Fruit fly (Drosophila melanogaster) whole organism, embryonic: ENCODE results near the gene CG6149.

Source experiments
- Awh ChIP-seq: fragments of 200-800 bp; sonication (Bioruptor generic); IDR thresholded peaks from 2 replicates; pipeline ENCODE4, ENCODE4 v1.3.6; 2022; ENCODE audit warnings: missing biosample characterization, missing genetic modification characterization
- CG1024 ChIP-seq: fragments of 200-800 bp; sonication (Bioruptor generic); IDR thresholded peaks from 2 replicates; pipeline ENCODE4 v1.3.6; 2022; ENCODE audit warnings: missing biosample characterization, missing genetic modification characterization
- CG10959 ChIP-seq: fragments of 200-800 bp; sonication (Bioruptor generic); IDR thresholded peaks from 2 replicates; pipeline ENCODE4 v1.3.6; 2022; ENCODE audit warnings: missing biosample characterization, missing genetic modification characterization
- CG11504 ChIP-seq: fragments of 200-800 bp; sonication (Bioruptor generic); optimal IDR thresholded peaks from 3 replicates; lab custom pipeline; 2019; ENCODE audit warnings: missing biosample characterization, mild to moderate bottlenecking, missing genetic modification characterization, moderate library complexity
- CG11695 ChIP-seq: fragments of 200-800 bp; sonication (Bioruptor generic); IDR thresholded peaks from 3 replicates; pipeline ENCODE4 v1.3.6; 2022; ENCODE audit warnings: missing biosample characterization, missing genetic modification characterization
- CG12391 ChIP-seq: fragments of 200-800 bp; sonication (Bioruptor generic); optimal IDR thresholded peaks from 3 replicates; lab custom pipeline; 2018; ENCODE audit warnings: missing biosample characterization, mild to moderate bottlenecking, missing genetic modification characterization, moderate library complexity
- CG12942 ChIP-seq: fragments of 200-800 bp; sonication (Bioruptor generic); optimal IDR thresholded peaks from 3 replicates; lab custom pipeline; 2016; ENCODE audit warnings: missing biosample characterization, missing genetic modification characterization
- CG13624 ChIP-seq: fragments of 200-800 bp; sonication (Bioruptor generic); optimal IDR thresholded peaks from 2 replicates; lab custom pipeline; 2016; ENCODE audit warnings: missing biosample characterization, missing genetic modification characterization
- CG14710 ChIP-seq: fragments of 200-800 bp; sonication (Bioruptor generic); optimal IDR thresholded peaks from 3 replicates; lab custom pipeline; 2019; ENCODE audit warnings: missing biosample characterization, mild to moderate bottlenecking, missing genetic modification characterization, moderate library complexity
- CG14860 ChIP-seq: fragments of 200-800 bp; sonication (Bioruptor generic); IDR thresholded peaks from 3 replicates; pipeline ENCODE4 v1.3.6; 2022; ENCODE audit warnings: missing biosample characterization, missing genetic modification characterization; ENCODE audit not compliant: partially characterized antibody
- CG15601 ChIP-seq: fragments of 200-800 bp; sonication (Bioruptor generic); optimal IDR thresholded peaks from 3 replicates; lab custom pipeline; 2019; ENCODE audit warnings: missing biosample characterization, mild to moderate bottlenecking, missing genetic modification characterization, moderate library complexity
- CG17612 ChIP-seq: fragments of 200-800 bp; sonication (Bioruptor generic); IDR thresholded peaks from 2 replicates; pipeline ENCODE4 v1.3.6; 2022; ENCODE audit warnings: missing biosample characterization, missing genetic modification characterization
- CG18619 ChIP-seq: fragments of 200-800 bp; sonication (Bioruptor generic); optimal IDR thresholded peaks from 3 replicates; lab custom pipeline; 2017; ENCODE audit warnings: missing biosample characterization, mild to moderate bottlenecking, missing genetic modification characterization
- CG18764 ChIP-seq: fragments of 200-800 bp; sonication (Bioruptor generic); optimal IDR thresholded peaks from 3 replicates; lab custom pipeline; 2016; ENCODE audit warnings: missing biosample characterization, missing genetic modification characterization
- CG2116 ChIP-seq: fragments of 200-800 bp; sonication (Bioruptor generic); optimal IDR thresholded peaks from 3 replicates; lab custom pipeline; 2018; ENCODE audit warnings: missing biosample characterization, mild to moderate bottlenecking, missing genetic modification characterization
- CG2678 ChIP-seq: fragments of 200-800 bp; sonication (Bioruptor generic); optimal IDR thresholded peaks from 3 replicates; lab custom pipeline; 2019; ENCODE audit warnings: missing biosample characterization, mild to moderate bottlenecking, missing genetic modification characterization, moderate library complexity
- CG30403 ChIP-seq: fragments of 200-800 bp; sonication (Bioruptor generic); optimal IDR thresholded peaks from 3 replicates; lab custom pipeline; 2016; ENCODE audit warnings: missing biosample characterization, missing genetic modification characterization
- CG32772 ChIP-seq: fragments of 200-800 bp; sonication (Bioruptor generic); IDR thresholded peaks from 2 replicates; pipeline ENCODE4 v1.3.6; 2022; ENCODE audit warnings: missing biosample characterization, missing genetic modification characterization
- CG3407 ChIP-seq: fragments of 200-800 bp; sonication (Bioruptor generic); optimal IDR thresholded peaks from 2 replicates; lab custom pipeline; 2018; ENCODE audit warnings: missing biosample characterization, mild to moderate bottlenecking, missing genetic modification characterization
- CG3838 ChIP-seq: fragments of 200-800 bp; sonication (Bioruptor generic); optimal IDR thresholded peaks from 3 replicates; lab custom pipeline; 2016; ENCODE audit warnings: missing biosample characterization, missing genetic modification characterization
- CG6813 ChIP-seq: fragments of 200-800 bp; sonication (Bioruptor generic); optimal IDR thresholded peaks from 2 replicates; lab custom pipeline; 2017; ENCODE audit warnings: missing biosample characterization, missing genetic modification characterization, mild to moderate bottlenecking, moderate library complexity, missing genetic modification reagents
- CG7357 ChIP-seq: fragments of 200-800 bp; sonication (Bioruptor generic); IDR thresholded peaks from 3 replicates; pipeline ENCODE4 v1.3.6; 2022; ENCODE audit warnings: missing biosample characterization, missing genetic modification characterization
- CG8924 ChIP-seq: fragments of 200-800 bp; optimal IDR thresholded peaks from 3 replicates; lab custom pipeline; 2019; ENCODE audit warnings: missing biosample characterization, mild to moderate bottlenecking, missing genetic modification characterization, moderate library complexity
- D19A ChIP-seq: fragments of 200-800 bp; optimal IDR thresholded peaks from 3 replicates; lab custom pipeline; 2019; ENCODE audit warnings: missing biosample characterization, mild to moderate bottlenecking, missing genetic modification characterization, moderate library complexity
- Dek ChIP-seq: fragments of 200-800 bp; sonication (Bioruptor generic); optimal IDR thresholded peaks from 3 replicates; lab custom pipeline; 2019; ENCODE audit warnings: missing biosample characterization, mild to moderate bottlenecking, missing genetic modification characterization, moderate library complexity
- Dip2 ChIP-seq: fragments of 200-800 bp; sonication (Bioruptor generic); IDR thresholded peaks from 2 replicates; pipeline ENCODE4 v1.3.6; 2022; ENCODE audit warnings: missing biosample characterization, missing genetic modification characterization
- Dip3 ChIP-seq: fragments of 200-800 bp; sonication (Bioruptor generic); optimal IDR thresholded peaks from 3 replicates; lab custom pipeline; 2016; ENCODE audit warnings: missing biosample characterization, missing genetic modification characterization
- HLH3B ChIP-seq: fragments of 200-800 bp; sonication (Bioruptor generic); IDR thresholded peaks from 2 replicates; pipeline ENCODE4 v1.3.6; 2022; ENCODE audit warnings: missing biosample characterization, missing genetic modification characterization
- Hey ChIP-seq: fragments of 200-800 bp; sonication (Bioruptor generic); optimal IDR thresholded peaks from 3 replicates; lab custom pipeline; 2018; ENCODE audit warnings: missing biosample characterization, mild to moderate bottlenecking, missing genetic modification characterization
- Hmx ChIP-seq: fragments of 200-800 bp; sonication (Bioruptor generic); optimal IDR thresholded peaks from 2 replicates; lab custom pipeline; 2016; ENCODE audit warnings: missing biosample characterization, missing genetic modification characterization
- NK7.1 ChIP-seq: fragments of 200-800 bp; sonication (Bioruptor generic); optimal IDR thresholded peaks from 3 replicates; lab custom pipeline; 2016; ENCODE audit warnings: missing biosample characterization, missing genetic modification characterization
- Optix ChIP-seq: fragments of 200-800 bp; sonication (Bioruptor generic); IDR thresholded peaks from 3 replicates; pipeline ENCODE4 v1.3.6; 2022; ENCODE audit warnings: missing biosample characterization, missing genetic modification characterization
- Sox100B ChIP-seq: fragments of 200-800 bp; sonication (Bioruptor generic); optimal IDR thresholded peaks from 3 replicates; lab custom pipeline; 2018; ENCODE audit warnings: missing biosample characterization, mild to moderate bottlenecking, missing genetic modification characterization
- ase ChIP-seq: fragments of 200-800 bp; sonication (Bioruptor generic); IDR thresholded peaks from 3 replicates; pipeline ENCODE4 v1.3.6; 2022; ENCODE audit warnings: missing biosample characterization, missing genetic modification characterization
- az2 ChIP-seq: fragments of 200-800 bp; sonication (Bioruptor generic); optimal IDR thresholded peaks from 3 replicates; lab custom pipeline; 2016; ENCODE audit warnings: missing biosample characterization, missing genetic modification characterization
- bsh ChIP-seq, 2 experiments: fragments of 200-800 bp; sonication (Bioruptor generic); optimal IDR thresholded peaks; 2 replicates each; lab custom pipeline; 2017 to 2018; ENCODE audit warnings: mild to moderate bottlenecking in 2 of 2, missing biosample characterization in 2 of 2, missing genetic modification characterization in 2 of 2, moderate library complexity in 1 of 2
- chif ChIP-seq, 2 experiments: fragments of 200-800 bp; sonication (Bioruptor generic); optimal IDR thresholded peaks; 3 replicates each; lab custom pipeline; 2016; ENCODE audit warnings: missing biosample characterization in 2 of 2, missing genetic modification characterization in 2 of 2
- corto ChIP-seq: fragments of 200-800 bp; sonication (Bioruptor generic); optimal IDR thresholded peaks from 2 replicates; lab custom pipeline; 2016; ENCODE audit warnings: missing biosample characterization, mild to moderate bottlenecking, missing genetic modification characterization, moderate library complexity
- da ChIP-seq: fragments of 200-800 bp; sonication (Bioruptor generic); optimal IDR thresholded peaks from 2 replicates; lab custom pipeline; 2016; ENCODE audit warnings: missing biosample characterization, missing genetic modification characterization
- danr ChIP-seq: fragments of 200-800 bp; sonication (Bioruptor generic); IDR thresholded peaks from 2 replicates; pipeline ENCODE4 v1.3.6; 2022; ENCODE audit warnings: missing biosample characterization, missing genetic modification characterization
- fd64A ChIP-seq: fragments of 200-800 bp; sonication (Bioruptor generic); optimal IDR thresholded peaks from 3 replicates; lab custom pipeline; 2018; ENCODE audit warnings: missing biosample characterization, mild to moderate bottlenecking, missing genetic modification characterization
- grau ChIP-seq: fragments of 200-800 bp; optimal IDR thresholded peaks from 3 replicates; lab custom pipeline; 2019; ENCODE audit warnings: missing biosample characterization, mild to moderate bottlenecking, missing genetic modification characterization, moderate library complexity
- kah ChIP-seq: fragments of 200-800 bp; sonication (Bioruptor generic); optimal IDR thresholded peaks from 2 replicates; lab custom pipeline; 2018; ENCODE audit warnings: missing biosample characterization, mild to moderate bottlenecking, missing genetic modification characterization
- nmo ChIP-seq: fragments of 200-800 bp; sonication (Bioruptor generic); optimal IDR thresholded peaks from 2 replicates; lab custom pipeline; 2018; ENCODE audit warnings: missing biosample characterization, mild to moderate bottlenecking, missing genetic modification characterization, moderate library complexity
- repo ChIP-seq: fragments of 200-800 bp; sonication (Bioruptor generic); optimal IDR thresholded peaks from 2 replicates; lab custom pipeline; 2016; ENCODE audit warnings: missing biosample characterization, missing genetic modification characterization
- run ChIP-seq: fragments of 200-800 bp; sonication (Bioruptor generic); optimal IDR thresholded peaks from 3 replicates; lab custom pipeline; 2018; ENCODE audit warnings: missing biosample characterization, mild to moderate bottlenecking, missing genetic modification characterization
- trh ChIP-seq: fragments of 200-800 bp; sonication (Bioruptor generic); optimal IDR thresholded peaks from 2 replicates; lab custom pipeline; 2016; ENCODE audit warnings: missing biosample characterization, missing genetic modification characterization
- unc-4 ChIP-seq: fragments of 200-800 bp; sonication (Bioruptor generic); IDR thresholded peaks from 2 replicates; pipeline ENCODE4 v1.3.6; 2022; ENCODE audit warnings: missing biosample characterization, missing genetic modification characterization; ENCODE audit not compliant: partially characterized antibody
- vvl ChIP-seq: fragments of 200-800 bp; sonication (Bioruptor generic); IDR thresholded peaks from 2 replicates; pipeline ENCODE4 v1.3.6; 2022; ENCODE audit warnings: missing biosample characterization, missing genetic modification characterization
- yki ChIP-seq: fragments of >200 bp; optimal IDR thresholded peaks from 3 replicates; lab custom pipeline; 2018
- zen2 ChIP-seq: fragments of 200-800 bp; sonication (Bioruptor generic); IDR thresholded peaks from 3 replicates; pipeline ENCODE4 v1.3.6; 2022; ENCODE audit warnings: missing biosample characterization, missing genetic modification characterization; ENCODE audit not compliant: partially characterized antibody

CG6149 gene

dm6 chr3L:11398484-11399088 is 36.7 kb downstream of the CG6149 start (continued):
- TF ChIP-seq nmo: peak; percentile 67
- TF ChIP-seq yki (lab: Kevin White, UChicago): no peak
- peak; percentile 76 for TF ChIP-seq Sox100B (GFP tag; lab: Kevin White, UChicago)
- peak; percentile 66 for TF ChIP-seq CG14710
- TF ChIP-seq az2 (GFP tag; lab: Kevin White, UChicago): peak; percentile 60
- TF ChIP-seq CG6813 (GFP tag; lab: Kevin White, UChicago): peak; percentile 5
- TF ChIP-seq Hey: peak; percentile 3
- peak; percentile 6 for TF ChIP-seq run (tag; lab: Kevin White, UChicago)
- peak; percentile 77 for TF ChIP-seq CG2678 (tag; lab: Kevin White, UChicago)
- TF ChIP-seq unc-4: no peak
- TF ChIP-seq CG10959: no peak
- no peak for TF ChIP-seq CG2116
- TF ChIP-seq trh (GFP tag; lab: Kevin White, UChicago): peak; percentile 5
- TF ChIP-seq CG12391: peak; percentile 67
- peak; percentile 73 for TF ChIP-seq CG30403 (GFP tag; lab: Kevin White, UChicago)
- peak; percentile 77 for TF ChIP-seq CG8924 (tag; lab: Kevin White, UChicago)
- no peak for TF ChIP-seq HLH3B
- 0 out of 2 replicates have a peak, but pooled peaks have one; percentile 24 for TF ChIP-seq CG17612 (GFP tag; lab: Robert Waterston, UW)
- no peak for TF ChIP-seq Dip3 (GFP tag; lab: Kevin White, UChicago)
- TF ChIP-seq bsh (GFP tag; optimal IDR thresholded peaks at IDR 0.05; lab: Kevin White, UChicago): peak in 1 of 2 experiments; percentile 52
- peak; percentile 69 for TF ChIP-seq grau (tag; lab: Kevin White, UChicago)
- TF ChIP-seq Dek (tag; lab: Kevin White, UChicago): peak; percentile 56
- no peak for TF ChIP-seq danr
- peak; percentile 15 for TF ChIP-seq kah (GFP tag; lab: Kevin White, UChicago)

- peak; percentile 9 for TF ChIP-seq CG18619 (GFP tag; lab: Kevin White, UChicago)
- TF ChIP-seq Awh (GFP tag; lab: Robert Waterston, UW): no peak
- no peak for TF ChIP-seq da (GFP tag; lab: Kevin White, UChicago)
- no peak for TF ChIP-seq zen2 (GFP tag; lab: Robert Waterston, UW)
- peak; percentile 40; the same call in 1 of the 3 replicates for TF ChIP-seq CG11695 (GFP tag; lab: Robert Waterston, UW)
- no peak for TF ChIP-seq fd64A (GFP tag; lab: Kevin White, UChicago)
- TF ChIP-seq D19A (tag; lab: Kevin White, UChicago): no peak
- no peak for TF ChIP-seq CG15601 (tag; lab: Kevin White, UChicago)
- no peak for TF ChIP-seq CG1024 (GFP tag; lab: Robert Waterston, UW)
- TF ChIP-seq Optix (GFP tag; lab: Robert Waterston, UW): no peak
- TF ChIP-seq CG18764: no peak
- TF ChIP-seq CG32772 (GFP tag; lab: Robert Waterston, UW): 0 out of 2 replicates have a peak, but pooled peaks have one; percentile 19
- no peak for TF ChIP-seq Hmx
- TF ChIP-seq CG3407 (GFP tag; lab: Kevin White, UChicago): peak; percentile 19
- TF ChIP-seq CG3838: no peak
- TF ChIP-seq CG14860: no peak
- no peak for TF ChIP-seq CG13624 (GFP tag; lab: Kevin White, UChicago)
- TF ChIP-seq ase: no peak
- no peak for TF ChIP-seq NK7.1 (GFP tag; lab: Kevin White, UChicago)
- TF ChIP-seq corto (GFP tag; lab: Kevin White, UChicago): no peak
- no peak for TF ChIP-seq repo (GFP tag; lab: Kevin White, UChicago)
- no peak for TF ChIP-seq CG12942 (GFP tag; lab: Kevin White, UChicago)
- TF ChIP-seq Dip2 (GFP tag; lab: Robert Waterston, UW): no peak
- no peak for TF ChIP-seq CG7357
- TF ChIP-seq CG11504 (tag; lab: Kevin White, UChicago): peak; percentile 33
- no peak for TF ChIP-seq chif (GFP tag; optimal IDR thresholded peaks at IDR 0.05; lab: Kevin White, UChicago)
- peak; percentile 46; the same call in 1 of the 2 replicates for TF ChIP-seq vvl (GFP tag; lab: Robert Waterston, UW)
These were observed 38.1 kb downstream of the CG6149 start, which contains the start of gene CG44362 for dm6 chr3L:11397093-11397592. CG44362 (plus strand) TSS chr3L:11397542.
